Fruit fly (Drosophila melanogaster) whole organism, embryonic: ENCODE results near the gene Ogdh.

Source experiments
- ATbp ChIP-seq: fragments of 200-800 bp; sonication (Bioruptor generic); optimal IDR thresholded peaks from 2 replicates; lab custom pipeline; 2017; ENCODE audit warnings: missing biosample characterization, mild to moderate bottlenecking, missing genetic modification characterization, missing genetic modification reagents
- Antp ChIP-seq: fragments of 200-800 bp; sonication (Bioruptor generic); optimal IDR thresholded peaks from 3 replicates; lab custom pipeline; 2016; ENCODE audit warnings: missing biosample characterization, missing genetic modification characterization
- BtbVII ChIP-seq: fragments of 200-800 bp; sonication (Bioruptor generic); optimal IDR thresholded peaks from 3 replicates; lab custom pipeline; 2017; ENCODE audit warnings: missing biosample characterization, mild to moderate bottlenecking, missing genetic modification characterization
- CG12769 ChIP-seq: fragments of 200-800 bp; sonication (Bioruptor generic); optimal IDR thresholded peaks from 2 replicates; lab custom pipeline; 2019; ENCODE audit warnings: missing biosample characterization, mild to moderate bottlenecking, missing genetic modification characterization, moderate library complexity
- CG13296 ChIP-seq: fragments of 200-800 bp; sonication (Bioruptor generic); optimal IDR thresholded peaks from 3 replicates; lab custom pipeline; 2018; ENCODE audit warnings: missing biosample characterization, mild to moderate bottlenecking, missing genetic modification characterization
- CG13894 ChIP-seq: fragments of 200-800 bp; sonication (Bioruptor generic); optimal IDR thresholded peaks from 3 replicates; lab custom pipeline; 2018; ENCODE audit warnings: missing biosample characterization, mild to moderate bottlenecking, missing genetic modification characterization, moderate library complexity
- CG14050 ChIP-seq: fragments of 200-800 bp; sonication (Bioruptor generic); IDR thresholded peaks from 3 replicates; pipeline ENCODE4 v1.3.6; 2022; ENCODE audit warnings: missing biosample characterization, missing genetic modification characterization
- CG15514 ChIP-seq: fragments of 200-800 bp; sonication (Bioruptor generic); optimal IDR thresholded peaks from 3 replicates; lab custom pipeline; 2017; ENCODE audit warnings: missing biosample characterization, missing genetic modification characterization, mild to moderate bottlenecking, moderate library complexity, missing genetic modification reagents
- CG16779 ChIP-seq: fragments of 200-800 bp; sonication (Bioruptor generic); IDR thresholded peaks from 2 replicates; pipeline ENCODE4 v1.3.6; 2022; ENCODE audit warnings: missing biosample characterization, missing genetic modification characterization
- CG17568 ChIP-seq: fragments of 200-800 bp; sonication (Bioruptor generic); optimal IDR thresholded peaks from 2 replicates; lab custom pipeline; 2018; ENCODE audit warnings: missing biosample characterization, mild to moderate bottlenecking, missing genetic modification characterization, moderate library complexity
- CG18599 ChIP-seq: fragments of 200-800 bp; sonication (Bioruptor generic); optimal IDR thresholded peaks from 3 replicates; lab custom pipeline; 2017; ENCODE audit warnings: missing biosample characterization, missing genetic modification characterization, mild to moderate bottlenecking, moderate library complexity, missing genetic modification reagents
- CG2199 ChIP-seq: fragments of 200-800 bp; sonication (Bioruptor generic); IDR thresholded peaks from 3 replicates; pipeline ENCODE4 v1.3.6; 2022; ENCODE audit warnings: missing biosample characterization, missing genetic modification characterization
- CG4854 ChIP-seq: fragments of 200-800 bp; sonication (Bioruptor generic); optimal IDR thresholded peaks from 2 replicates; lab custom pipeline; 2016; ENCODE audit warnings: missing biosample characterization, missing genetic modification characterization, inconsistent platforms
- CG6175 ChIP-seq: fragments of 200-800 bp; sonication (Bioruptor generic); IDR thresholded peaks from 3 replicates; pipeline ENCODE4 v1.3.6; 2022; ENCODE audit warnings: missing biosample characterization, missing genetic modification characterization
- CG6683 ChIP-seq: fragments of 200-800 bp; sonication (Bioruptor generic); optimal IDR thresholded peaks from 2 replicates; lab custom pipeline; 2017; ENCODE audit warnings: missing biosample characterization, mild to moderate bottlenecking, missing genetic modification characterization, missing genetic modification reagents
- CG7271 ChIP-seq: fragments of 200-800 bp; sonication (Bioruptor generic); optimal IDR thresholded peaks from 2 replicates; lab custom pipeline; 2018; ENCODE audit warnings: missing biosample characterization, mild to moderate bottlenecking, missing genetic modification characterization, moderate library complexity
- CG7987 ChIP-seq: fragments of 200-800 bp; sonication (Bioruptor generic); optimal IDR thresholded peaks from 2 replicates; lab custom pipeline; 2018; ENCODE audit warnings: missing biosample characterization, mild to moderate bottlenecking, missing genetic modification characterization, moderate library complexity
- Dad ChIP-seq: fragments of 200-800 bp; sonication (Bioruptor generic); optimal IDR thresholded peaks from 3 replicates; lab custom pipeline; 2016; ENCODE audit warnings: missing biosample characterization, missing genetic modification characterization
- Dbx ChIP-seq: fragments of 200-800 bp; sonication (Bioruptor generic); IDR thresholded peaks from 3 replicates; pipeline ENCODE4 v1.3.6; 2022; ENCODE audit warnings: missing biosample characterization, missing genetic modification characterization
- H15 ChIP-seq: fragments of 200-800 bp; sonication (Bioruptor generic); IDR thresholded peaks from 3 replicates; pipeline ENCODE4 v1.3.6; 2022; ENCODE audit warnings: missing biosample characterization, missing genetic modification characterization
- HLH3B ChIP-seq: fragments of 200-800 bp; sonication (Bioruptor generic); IDR thresholded peaks from 2 replicates; pipeline ENCODE4 v1.3.6; 2022; ENCODE audit warnings: missing biosample characterization, missing genetic modification characterization
- Hmr ChIP-seq: fragments of 200-800 bp; sonication (Bioruptor generic); optimal IDR thresholded peaks from 3 replicates; lab custom pipeline; 2017; ENCODE audit warnings: mild to moderate bottlenecking, missing biosample characterization, missing genetic modification reagents, missing genetic modification characterization
- Jarid2 ChIP-seq: fragments of 200-800 bp; sonication (Bioruptor generic); optimal IDR thresholded peaks from 3 replicates; lab custom pipeline; 2017; ENCODE audit warnings: mild to moderate bottlenecking, missing biosample characterization, missing genetic modification reagents, missing genetic modification characterization
- Mad ChIP-seq: fragments of 200-800 bp; sonication (Bioruptor generic); optimal IDR thresholded peaks from 2 replicates; lab custom pipeline; 2016; ENCODE audit warnings: missing biosample characterization, missing genetic modification characterization
- YL-1 ChIP-seq: fragments of 200-800 bp; sonication (Bioruptor generic); optimal IDR thresholded peaks from 3 replicates; lab custom pipeline; 2017; ENCODE audit warnings: missing biosample characterization, mild to moderate bottlenecking, missing genetic modification characterization
- amos ChIP-seq: fragments of 200-800 bp; sonication (Bioruptor generic); IDR thresholded peaks from 2 replicates; pipeline ENCODE4 v1.3.6; 2022; ENCODE audit warnings: missing biosample characterization, missing genetic modification characterization; ENCODE audit not compliant: partially characterized antibody
- cg ChIP-seq: fragments of 200-800 bp; sonication (Bioruptor generic); optimal IDR thresholded peaks from 3 replicates; lab custom pipeline; 2019; ENCODE audit warnings: missing biosample characterization, mild to moderate bottlenecking, missing genetic modification characterization, moderate library complexity
- chm ChIP-seq: fragments of 200-800 bp; sonication (Bioruptor generic); IDR thresholded peaks from 2 replicates; pipeline ENCODE4 v1.3.6; 2022; ENCODE audit warnings: missing biosample characterization, missing genetic modification characterization
- da ChIP-seq: fragments of 200-800 bp; sonication (Bioruptor generic); optimal IDR thresholded peaks from 2 replicates; lab custom pipeline; 2016; ENCODE audit warnings: missing biosample characterization, missing genetic modification characterization
- fd3F ChIP-seq: fragments of 200-800 bp; sonication (Bioruptor generic); optimal IDR thresholded peaks from 2 replicates; lab custom pipeline; 2018; ENCODE audit warnings: missing biosample characterization, mild to moderate bottlenecking, missing genetic modification characterization, moderate library complexity
- gem ChIP-seq: fragments of 200-800 bp; sonication (Bioruptor generic); optimal IDR thresholded peaks from 2 replicates; lab custom pipeline; 2019; ENCODE audit warnings: missing biosample characterization, mild to moderate bottlenecking, missing genetic modification characterization, moderate library complexity
- grau ChIP-seq: fragments of 200-800 bp; optimal IDR thresholded peaks from 3 replicates; lab custom pipeline; 2019; ENCODE audit warnings: missing biosample characterization, mild to moderate bottlenecking, missing genetic modification characterization, moderate library complexity
- ken ChIP-seq: fragments of 200-800 bp; sonication (Bioruptor generic); IDR thresholded peaks from 3 replicates; pipeline ENCODE4 v1.3.6; 2022; ENCODE audit warnings: missing biosample characterization, missing genetic modification characterization
- knrl ChIP-seq: fragments of 200-800 bp; sonication (Bioruptor generic); IDR thresholded peaks from 3 replicates; pipeline ENCODE4 v1.3.6; 2022; ENCODE audit warnings: missing biosample characterization, missing genetic modification characterization; ENCODE audit not compliant: partially characterized antibody
- lab ChIP-seq: fragments of 200-800 bp; sonication (Bioruptor generic); optimal IDR thresholded peaks from 3 replicates; lab custom pipeline; 2017; ENCODE audit warnings: missing biosample characterization, missing genetic modification characterization, mild to moderate bottlenecking, moderate library complexity, missing genetic modification reagents
- nom ChIP-seq: fragments of 200-800 bp; sonication (Bioruptor generic); optimal IDR thresholded peaks from 2 replicates; lab custom pipeline; 2017; ENCODE audit warnings: missing biosample characterization, missing genetic modification characterization, mild to moderate bottlenecking, moderate library complexity, missing genetic modification reagents
- pros ChIP-seq: fragments of 200-800 bp; sonication (Bioruptor generic); optimal IDR thresholded peaks from 3 replicates; lab custom pipeline; 2019; ENCODE audit warnings: missing biosample characterization, mild to moderate bottlenecking, missing genetic modification characterization, moderate library complexity
- ranshi ChIP-seq: fragments of 200-800 bp; sonication (Bioruptor generic); IDR thresholded peaks from 2 replicates; pipeline ENCODE4 v1.3.6; 2022; ENCODE audit warnings: missing biosample characterization, missing genetic modification characterization
- scrt ChIP-seq: fragments of 200-800 bp; sonication (Bioruptor generic); optimal IDR thresholded peaks from 2 replicates; lab custom pipeline; 2018; ENCODE audit warnings: missing biosample characterization, mild to moderate bottlenecking, missing genetic modification characterization, moderate library complexity
- sd ChIP-seq: fragments of 200-800 bp; sonication (Bioruptor generic); optimal IDR thresholded peaks from 3 replicates; lab custom pipeline; 2018; ENCODE audit warnings: missing biosample characterization, mild to moderate bottlenecking, missing genetic modification characterization, moderate library complexity
- sens ChIP-seq: fragments of 200-800 bp; sonication (Bioruptor generic); peaks from one replicate; lab custom pipeline; 2016; ENCODE audit warnings: missing biosample characterization, missing genetic modification characterization
- slbo ChIP-seq: fragments of 200-800 bp; sonication (Bioruptor generic); IDR thresholded peaks from 2 replicates; pipeline ENCODE4 v1.3.6; 2022; ENCODE audit warnings: missing biosample characterization, missing genetic modification characterization
- sob ChIP-seq: fragments of 200-800 bp; sonication (Bioruptor generic); IDR thresholded peaks from 2 replicates; pipeline ENCODE4 v1.3.6; 2022; ENCODE audit warnings: missing biosample characterization, missing genetic modification characterization
- sr ChIP-seq: fragments of 200-800 bp; sonication (Bioruptor generic); IDR thresholded peaks from 3 replicates; pipeline ENCODE4 v1.3.6; 2022; ENCODE audit warnings: missing biosample characterization, missing genetic modification characterization
- stc ChIP-seq: fragments of 200-800 bp; sonication (Bioruptor generic); IDR thresholded peaks from 2 replicates; pipeline ENCODE4 v1.3.6; 2022; ENCODE audit warnings: missing biosample characterization, missing genetic modification characterization
- tna ChIP-seq: fragments of 200-800 bp; sonication (Bioruptor generic); IDR thresholded peaks from 2 replicates; pipeline ENCODE4 v1.3.6; 2022; ENCODE audit warnings: missing biosample characterization, missing genetic modification characterization; ENCODE audit not compliant: partially characterized antibody
- vvl ChIP-seq: fragments of 200-800 bp; sonication (Bioruptor generic); IDR thresholded peaks from 2 replicates; pipeline ENCODE4 v1.3.6; 2022; ENCODE audit warnings: missing biosample characterization, missing genetic modification characterization
- yki ChIP-seq: fragments of >200 bp; optimal IDR thresholded peaks from 3 replicates; lab custom pipeline; 2018

Gene Ogdh

DNA sequence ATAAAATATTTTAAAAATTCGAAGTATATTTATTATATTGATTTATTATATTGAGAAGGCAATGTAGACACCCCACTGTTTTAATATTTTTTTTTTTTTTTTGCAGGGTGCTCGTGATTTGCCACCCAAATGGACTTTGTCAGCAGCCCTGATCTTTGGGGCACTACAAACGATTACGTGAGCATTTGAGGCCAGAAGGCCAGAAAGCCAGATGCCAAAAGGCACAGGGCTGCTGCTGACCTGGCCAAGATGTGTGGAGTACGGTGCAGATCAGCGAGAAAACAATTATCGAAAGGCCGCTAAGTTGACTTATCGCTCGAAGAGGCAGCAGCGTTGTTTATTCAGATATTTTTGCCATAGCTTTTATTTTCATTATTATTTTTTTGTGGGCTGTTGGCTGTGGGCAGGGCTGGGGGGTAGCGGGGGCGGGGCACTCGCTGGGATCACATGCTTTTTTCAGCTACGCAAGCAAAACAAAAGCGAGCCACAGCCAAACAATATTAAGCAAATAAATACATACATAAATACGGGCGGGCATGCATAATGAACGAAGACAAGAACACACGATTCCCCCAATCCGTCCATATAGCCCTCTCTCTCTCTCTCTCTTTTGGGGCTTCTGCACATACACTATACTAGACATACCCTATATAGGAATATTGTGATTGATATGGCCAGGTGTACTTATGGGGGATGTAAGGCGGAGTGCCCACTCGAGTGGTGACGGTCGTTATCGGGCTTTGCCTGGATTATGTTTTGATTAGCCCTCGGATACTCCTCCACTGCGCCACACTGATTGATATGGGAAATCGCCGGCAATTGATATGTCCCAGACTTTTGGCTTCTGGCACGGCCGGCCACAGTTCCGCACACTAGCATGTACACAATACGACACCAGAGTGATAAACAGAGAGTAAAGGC is 48.9 kb downstream of the Ogdh start (continued):
- peak; percentile 16 for TF ChIP-seq gem (tag; lab: Kevin White, UChicago)
- no peak for TF ChIP-seq ken (GFP tag; lab: Robert Waterston, UW)
- TF ChIP-seq CG2199 (GFP tag; lab: Robert Waterston, UW): 0 out of 3 replicates have a peak, but pooled peaks have one; percentile 14
- TF ChIP-seq CG18599: peak; percentile 12
- no peak for TF ChIP-seq nom (GFP tag; lab: Kevin White, UChicago)
- TF ChIP-seq scrt (GFP tag; lab: Kevin White, UChicago): no peak
- peak; percentile 74 for TF ChIP-seq Dbx (GFP tag; lab: Robert Waterston, UW)
- TF ChIP-seq Jarid2 (GFP tag; lab: Kevin White, UChicago): peak; percentile 7
- TF ChIP-seq grau (tag; lab: Kevin White, UChicago): peak; percentile 14
- TF ChIP-seq CG17568 (GFP tag; lab: Kevin White, UChicago): peak; percentile 42
- TF ChIP-seq fd3F (GFP tag; lab: Kevin White, UChicago): no peak
- TF ChIP-seq HLH3B (GFP tag; lab: Robert Waterston, UW): 0 out of 2 replicates have a peak, but pooled peaks have one; percentile 15
- peak; percentile 28; the same call in 1 of the 3 replicates for TF ChIP-seq CG6175
- TF ChIP-seq CG4854 (GFP tag; lab: Kevin White, UChicago): no peak
- 0 out of 3 replicates have a peak, but pooled peaks have one; percentile 28 for TF ChIP-seq H15 (GFP tag; lab: Robert Waterston, UW)
- TF ChIP-seq CG7271 (tag; lab: Kevin White, UChicago): no peak
- peak; percentile 44 for TF ChIP-seq ATbp (GFP tag; lab: Kevin White, UChicago)
- 0 out of 2 replicates have a peak, but pooled peaks have one; percentile 19 for TF ChIP-seq chm (GFP tag; lab: Robert Waterston, UW)
- TF ChIP-seq sens: no peak
- no peak for TF ChIP-seq CG16779
- no peak for TF ChIP-seq amos (GFP tag; lab: Robert Waterston, UW)
- no peak for TF ChIP-seq CG14050 (GFP tag; lab: Robert Waterston, UW)
- 0 out of 2 replicates have a peak, but pooled peaks have one; percentile 8 for TF ChIP-seq sob (GFP tag; lab: Robert Waterston, UW)
- TF ChIP-seq vvl (GFP tag; lab: Robert Waterston, UW): peak; percentile 46; the same call in 1 of the 2 replicates
- peak; percentile 13 for TF ChIP-seq cg (GFP tag; lab: Kevin White, UChicago)
- peak; percentile 81 for TF ChIP-seq lab (GFP tag; lab: Kevin White, UChicago)
- TF ChIP-seq yki (lab: Kevin White, UChicago): no peak
- TF ChIP-seq knrl: no peak
- no peak for TF ChIP-seq YL-1 (GFP tag; lab: Kevin White, UChicago)
- TF ChIP-seq tna: no peak
- TF ChIP-seq CG12769 (tag; lab: Kevin White, UChicago): peak; percentile 77
- TF ChIP-seq Dad (GFP tag; lab: Kevin White, UChicago): no peak
- TF ChIP-seq slbo (GFP tag; lab: Robert Waterston, UW): peak; percentile 56
- TF ChIP-seq CG15514: peak; percentile 18
- peak; percentile 48 for TF ChIP-seq CG13296 (GFP tag; lab: Kevin White, UChicago)
- no peak for TF ChIP-seq da (GFP tag; lab: Kevin White, UChicago)
- peak; percentile 58 for TF ChIP-seq Hmr (GFP tag; lab: Kevin White, UChicago)
- TF ChIP-seq BtbVII (GFP tag; lab: Kevin White, UChicago): peak; percentile 57
- peak; percentile 48 for TF ChIP-seq CG7987 (GFP tag; lab: Kevin White, UChicago)
- no peak for TF ChIP-seq pros (GFP tag; lab: Kevin White, UChicago)
- TF ChIP-seq Mad: no peak
- TF ChIP-seq sr (GFP tag; lab: Robert Waterston, UW): peak; percentile 59; the same call in 1 of the 3 replicates
- TF ChIP-seq CG13894 (tag; lab: Kevin White, UChicago): peak; percentile 77
- peak; percentile 7 for TF ChIP-seq CG6683 (GFP tag; lab: Kevin White, UChicago)
- TF ChIP-seq ranshi (GFP tag; lab: Robert Waterston, UW): no peak
- peak; percentile 52 for TF ChIP-seq sd (tag; lab: Kevin White, UChicago)
- TF ChIP-seq Antp (GFP tag; lab: Kevin White, UChicago): no peak
- TF ChIP-seq stc (GFP tag; lab: Robert Waterston, UW): no peak
